Worm (Caenorhabditis elegans): Measurements from ENCODE around the gene F57A8.7.

ce11 chrV:10072721-10073120 is 2.8 kb upstream of the F57A8.7 start:
- TF ChIP-seq F16B12.6 (tag; optimal IDR thresholded peaks at IDR 0.05), result no peak
- no peak for TF ChIP-seq ztf-4 (tag; optimal IDR thresholded peaks at IDR 0.05)
